Worm (Caenorhabditis elegans): ENCODE measurements around the gene fbxa-88.

The fbxa-88 gene

ce11 chrV:16129116-16129515 is 13.8 kb downstream of the fbxa-88 start:
- TF ChIP-seq ZK546.5 (tag; optimal IDR thresholded peaks at IDR 0.05) (no peak), lsy-2 (tag; optimal IDR thresholded peaks at IDR 0.05) (no peak), fos-1 (tag; optimal IDR thresholded peaks at IDR 0.05) (peak; percentile 21), ztf-11 (tag; optimal IDR thresholded peaks at IDR 0.05) (no peak)

ce11 chrV:16127401-16127800 is 15.5 kb downstream of the fbxa-88 start, which contains the start of gene fbxa-143:
fbxa-143 (minus strand) TSS chrV:16127501.
- no peak for TF ChIP-seq elt-1 (tag; optimal IDR thresholded peaks at IDR 0.05)
- TF ChIP-seq unc-62 (GFP tag; optimal IDR thresholded peaks at IDR 0.05): no peak
- no peak for TF ChIP-seq ztf-11 (tag; optimal IDR thresholded peaks at IDR 0.05)
- no peak for TF ChIP-seq sma-3 (GFP tag; optimal IDR thresholded peaks at IDR 0.05)
- no peak for TF ChIP-seq C34F6.9 (tag; optimal IDR thresholded peaks at IDR 0.05)

- no peak for TF ChIP-seq mdl-1 (tag; optimal IDR thresholded peaks at IDR 0.05)
- TF ChIP-seq elt-1 (tag; optimal IDR thresholded peaks at IDR 0.05): no peak
- no peak for TF ChIP-seq unc-62 (GFP tag; optimal IDR thresholded peaks at IDR 0.05)
Observed at ce11 chrV:16124739-16125138, 18.2 kb downstream of the fbxa-88 start, which contains the start of gene nhr-111. nhr-111 (minus strand) TSS chrV:16124839.

- no peak for TF ChIP-seq ZK546.5 (tag; optimal IDR thresholded peaks at IDR 0.05)
- peak; percentile 24 for TF ChIP-seq fos-1 (tag; optimal IDR thresholded peaks at IDR 0.05)
Observed at ce11 chrV:16121451-16121850, 21.5 kb downstream of the fbxa-88 start.

ce11 chrV:16120922-16121321 is 22.0 kb downstream of the fbxa-88 start, which contains the start of gene skr-3:
skr-3 (plus strand) TSS chrV:16121084.
- TF ChIP-seq peb-1 (tag; optimal IDR thresholded peaks at IDR 0.05) (no peak), sma-9 (GFP tag; optimal IDR thresholded peaks at IDR 0.05) (peak; percentile 38), sma-9 (tag; optimal IDR thresholded peaks at IDR 0.05) (no peak), lin-13 (GFP tag; optimal IDR thresholded peaks at IDR 0.05) (no peak), mdl-1 (tag; optimal IDR thresholded peaks at IDR 0.05) (no peak), snpc-4 (tag; optimal IDR thresholded peaks at IDR 0.05) (no peak), fos-1 (tag; optimal IDR thresholded peaks at IDR 0.05) (peak; percentile 71)

ce11 chrV:16120499-16120898 is 22.4 kb downstream of the fbxa-88 start:
- no peak for TF ChIP-seq zag-1 (tag; optimal IDR thresholded peaks at IDR 0.05)
- no peak for TF ChIP-seq ztf-11 (tag; optimal IDR thresholded peaks at IDR 0.05)
- TF ChIP-seq F13H6.1 (tag; optimal IDR thresholded peaks at IDR 0.05): no peak
- no peak for TF ChIP-seq unc-55 (GFP tag; optimal IDR thresholded peaks at IDR 0.05)
- no peak for TF ChIP-seq mdl-1 (tag; optimal IDR thresholded peaks at IDR 0.05)
- TF ChIP-seq fos-1 (tag; optimal IDR thresholded peaks at IDR 0.05): no peak
- no peak for TF ChIP-seq unc-39 (tag; optimal IDR thresholded peaks at IDR 0.05)
- TF ChIP-seq ceh-16 (tag; optimal IDR thresholded peaks at IDR 0.05): no peak
- TF ChIP-seq ama-1 (optimal IDR thresholded peaks at IDR 0.05): no peak
- no peak for TF ChIP-seq alr-1 (tag; optimal IDR thresholded peaks at IDR 0.05)
- no peak for TF ChIP-seq nhr-25 (tag; optimal IDR thresholded peaks at IDR 0.05)
- no peak for TF ChIP-seq crh-2 (tag; optimal IDR thresholded peaks at IDR 0.05)
- TF ChIP-seq lin-11 (tag; optimal IDR thresholded peaks at IDR 0.05): no peak
- TF ChIP-seq Y55F3AM.14 (GFP tag; optimal IDR thresholded peaks at IDR 0.05): no peak
- no peak for TF ChIP-seq sma-3 (GFP tag; optimal IDR thresholded peaks at IDR 0.05)
- no peak for TF ChIP-seq elt-3 (tag; optimal IDR thresholded peaks at IDR 0.05)

ce11 chrV:16118601-16119000 is 24.3 kb downstream of the fbxa-88 start, which contains the start of gene str-103:
str-103 (minus strand) TSS chrV:16118701.
- TF ChIP-seq nhr-21 (tag; optimal IDR thresholded peaks at IDR 0.05) (no peak), ceh-16 (tag; optimal IDR thresholded peaks at IDR 0.05) (no peak), ztf-4 (tag; optimal IDR thresholded peaks at IDR 0.05) (no peak), R02D3.7 (tag; optimal IDR thresholded peaks at IDR 0.05) (no peak), C34F6.9 (tag; optimal IDR thresholded peaks at IDR 0.05) (no peak)

ce11 chrV:16115381-16115780 is 27.5 kb downstream of the fbxa-88 start, which contains the start of gene str-25:
str-25 (plus strand) TSS chrV:16115681.
- TF ChIP-seq fos-1 (tag; optimal IDR thresholded peaks at IDR 0.05) (no peak), ZK546.5 (tag; optimal IDR thresholded peaks at IDR 0.05) (no peak), unc-39 (tag; optimal IDR thresholded peaks at IDR 0.05) (no peak), elt-3 (tag; optimal IDR thresholded peaks at IDR 0.05) (no peak), nhr-6 (tag; optimal IDR thresholded peaks at IDR 0.05) (no peak)
